Worm (Caenorhabditis elegans) whole organism, L4 larva: ENCODE results near the gene F56D2.3.

ENCODE experiments used
- F37D6.2 ChIP-seq: sonication (generic microtip); optimal IDR thresholded peaks from 2 replicates; lab custom pipeline; 2016; ENCODE audit warnings: mild to moderate bottlenecking, missing genetic modification characterization, missing compliant biosample characterization
- T20F7.1 ChIP-seq: fragments of 200-800 bp; sonication (Bioruptor generic); optimal IDR thresholded peaks from 2 replicates; lab custom pipeline; 2018; ENCODE audit warnings: mild to moderate bottlenecking, missing genetic modification characterization, missing compliant biosample characterization
- ZK546.5 ChIP-seq, 2 experiments: sonication (generic microtip); optimal IDR thresholded peaks; 2 replicates each; lab custom pipeline; 2017; ENCODE audit warnings: missing biosample characterization in 2 of 2, missing genetic modification characterization in 2 of 2
- ceh-32 ChIP-seq: sonication (generic microtip); optimal IDR thresholded peaks from 2 replicates; lab custom pipeline; 2016; ENCODE audit warnings: mild to moderate bottlenecking, missing genetic modification characterization, missing compliant biosample characterization; ENCODE audit not compliant: poor library complexity
- duxl-1 ChIP-seq: sonication (generic microtip); optimal IDR thresholded peaks from 2 replicates; lab custom pipeline; 2016; ENCODE audit warnings: mild to moderate bottlenecking, missing genetic modification characterization, moderate library complexity, missing compliant biosample characterization; ENCODE audit not compliant: poor library complexity
- fos-1 ChIP-seq: fragments of 150-350 bp; optimal IDR thresholded peaks from 2 replicates; lab custom pipeline; 2014; ENCODE audit warnings: missing biosample characterization, missing genetic modification characterization
- nhr-77 ChIP-seq: fragments of 150-350 bp; optimal IDR thresholded peaks from 2 replicates; lab custom pipeline; 2014; ENCODE audit warnings: missing biosample characterization, missing genetic modification characterization
- unc-62 ChIP-seq, 3 experiments: fragments of 150-350 bp in 1 of 3; sonication (generic microtip); optimal IDR thresholded peaks in 2 of 3; peaks in 1 of 3; 1 replicate in 1 of 3; 2 replicates in 2 of 3; lab custom pipeline; 2014 to 2017; ENCODE audit warnings: missing biosample characterization in 3 of 3, missing genetic modification characterization in 3 of 3, missing genetic modification reagents in 3 of 3, missing genotype in 1 of 3

- TF ChIP-seq ceh-32 (tag; lab: Kevin White, UChicago): no peak
- no peak for TF ChIP-seq F37D6.2 (tag; lab: Kevin White, UChicago)
- TF ChIP-seq duxl-1: no peak
- no peak for TF ChIP-seq fos-1
- TF ChIP-seq nhr-77 (tag; lab: Kevin White, UChicago): no peak
- no peak for TF ChIP-seq T20F7.1 (GFP tag; lab: Kevin White, UChicago)
- no peak for TF ChIP-seq unc-62 (GFP tag; optimal IDR thresholded peaks at IDR 0.05 in 1 of 2; lab: Kevin White, UChicago)
- TF ChIP-seq unc-62 (tag; optimal IDR thresholded peaks at IDR 0.05; lab: Kevin White, UChicago): no peak
- no peak for TF ChIP-seq ZK546.5 (tag; optimal IDR thresholded peaks at IDR 0.05; lab: Kevin White, UChicago)
Measured at ce11 chrIII:5599958-5600357, 15.2 kb downstream of the F56D2.3 start, which contains the start of gene wdr-37.
